Worm (Caenorhabditis elegans): ENCODE data around the gene Y97E10AR.4.

DNA sequence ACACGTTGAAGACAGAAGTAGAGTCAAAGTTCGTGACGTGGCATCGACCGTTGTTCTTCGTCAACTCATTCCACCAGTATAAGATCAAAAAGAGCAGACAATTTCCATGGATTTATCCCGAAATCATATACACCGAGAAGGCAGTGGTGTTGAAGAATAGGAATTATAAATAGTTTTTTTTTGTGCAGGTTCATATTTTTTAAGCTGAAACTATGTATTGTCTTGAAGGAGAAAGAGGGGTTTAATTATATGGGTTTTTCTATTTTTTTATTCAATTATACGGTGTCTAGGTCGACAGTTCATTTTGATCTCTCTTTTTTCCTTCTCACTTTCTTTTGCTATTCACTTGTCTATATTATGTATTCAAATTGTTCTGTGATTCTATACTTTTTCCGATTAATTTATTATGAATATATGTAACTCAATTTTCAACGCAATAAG lies 29.1 kb upstream of the Y97E10AR.4 start:
- TF ChIP-seq ceh-91 (GFP tag; IDR thresholded peaks at IDR 0.05) (no peak), attf-5 (GFP tag; optimal IDR thresholded peaks at IDR 0.05) (no peak), ama-1 (optimal IDR thresholded peaks at IDR 0.05) (peak; percentile 14), ama-1 (GFP tag; optimal IDR thresholded peaks at IDR 0.05) (no peak), cebp-2 (GFP tag; IDR thresholded peaks at IDR 0.05) (no peak), aptf-3 (GFP tag; IDR thresholded peaks at IDR 0.05) (no peak), F52B5.7 (tag; optimal IDR thresholded peaks at IDR 0.05) (no peak), ztf-6 (GFP tag; IDR thresholded peaks at IDR 0.05) (no peak), C06A6.2 (GFP tag; conservative IDR thresholded peaks at IDR 0.05) (no peak; the same call in 1 of the 2 replicates), ZK185.1 (tag; optimal IDR thresholded peaks at IDR 0.05; ENCODE audit: poor library complexity, severe bottlenecking) (no peak), hrde-1 (tag; optimal IDR thresholded peaks at IDR 0.05; ENCODE audit: borderline replicate concordance) (no peak), egrh-3 (GFP tag; IDR thresholded peaks at IDR 0.05) (no peak), unc-62 (GFP tag; optimal IDR thresholded peaks at IDR 0.05) (no peak), B0261.1 (tag; optimal IDR thresholded peaks at IDR 0.05) (no peak)
